Fruit fly (Drosophila melanogaster): ENCODE data around the gene CG5500.

DNA sequence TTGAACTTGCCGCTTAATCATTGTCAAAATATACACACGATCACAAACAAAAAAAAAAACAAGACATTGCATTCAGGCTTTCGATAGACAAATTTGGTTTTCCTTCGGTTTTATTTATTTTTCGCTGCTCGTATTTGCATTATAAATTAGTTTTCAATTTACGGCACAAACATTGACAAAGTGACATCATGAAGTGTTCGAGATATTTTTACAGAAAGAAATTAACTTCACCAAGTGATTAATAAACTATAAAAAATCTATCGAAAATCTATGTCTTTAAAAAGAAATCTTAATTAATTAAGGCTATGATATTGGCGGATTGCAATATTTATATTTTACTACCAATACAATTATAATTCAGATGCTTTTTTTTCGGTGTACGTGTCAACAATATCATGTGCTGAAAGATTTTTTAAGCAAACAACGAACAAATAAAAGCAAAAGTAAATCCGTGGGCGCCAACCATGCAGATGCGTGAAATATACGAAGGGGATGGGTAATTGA lies 47.5 kb downstream of the CG5500 start:
- no peak for TF ChIP-seq OdsH (GFP tag; optimal IDR thresholded peaks at IDR 0.05)
- TF ChIP-seq acj6 (GFP tag; optimal IDR thresholded peaks at IDR 0.05): no peak
- peak; percentile 30 for TF ChIP-seq Hr39 (GFP tag; optimal IDR thresholded peaks at IDR 0.05)
- TF ChIP-seq CG6163 (GFP tag; IDR thresholded peaks at IDR 0.05): no peak
- no peak for TF ChIP-seq fd85E (GFP tag; optimal IDR thresholded peaks at IDR 0.05)
- TF ChIP-seq CG8319 (GFP tag; optimal IDR thresholded peaks at IDR 0.05): peak; percentile 18
- TF ChIP-seq Lpt (GFP tag; optimal IDR thresholded peaks at IDR 0.05): no peak
- peak; percentile 10 for TF ChIP-seq CG31627 (GFP tag; optimal IDR thresholded peaks at IDR 0.05)
- TF ChIP-seq dac (GFP tag; optimal IDR thresholded peaks at IDR 0.05): no peak
- no peak for TF ChIP-seq CG3032 (tag; optimal IDR thresholded peaks at IDR 0.05)
- no peak for TF ChIP-seq Gug (GFP tag; IDR thresholded peaks at IDR 0.05)
- TF ChIP-seq CG6808 (GFP tag; optimal IDR thresholded peaks at IDR 0.05): no peak
- no peak for TF ChIP-seq Sox102F (GFP tag; optimal IDR thresholded peaks at IDR 0.05)
- TF ChIP-seq CG34406 (GFP tag; optimal IDR thresholded peaks at IDR 0.05): no peak
